Fruit fly (Drosophila melanogaster) whole organism, embryonic: ENCODE results near the gene CG44362.
A peak's percentile ranks its signal among the peaks of the same experiment; 100 is the strongest.

Source experiments
- Atf3 ChIP-seq: fragments of 200-800 bp; sonication (Bioruptor generic); optimal IDR thresholded peaks from 3 replicates; lab custom pipeline; 2016; ENCODE audit warnings: missing biosample characterization, missing genetic modification characterization
- BEAF-32 ChIP-seq: fragments of 200-800 bp; sonication (Bioruptor generic); optimal IDR thresholded peaks from 3 replicates; lab custom pipeline; 2017; ENCODE audit warnings: missing biosample characterization, missing genetic modification characterization, mild to moderate bottlenecking, moderate library complexity, missing genetic modification reagents
- BtbVII ChIP-seq: fragments of 200-800 bp; sonication (Bioruptor generic); optimal IDR thresholded peaks from 3 replicates; lab custom pipeline; 2017; ENCODE audit warnings: missing biosample characterization, mild to moderate bottlenecking, missing genetic modification characterization
- CG10462 ChIP-seq: fragments of 200-800 bp; sonication (Bioruptor generic); optimal IDR thresholded peaks from 2 replicates; lab custom pipeline; 2016; ENCODE audit warnings: missing biosample characterization, missing genetic modification characterization
- CG11085 ChIP-seq: fragments of 200-800 bp; sonication (Bioruptor generic); IDR thresholded peaks from 2 replicates; pipeline ENCODE4 v1.3.6; 2022; ENCODE audit warnings: missing biosample characterization, missing genetic modification characterization
- CG14050 ChIP-seq: fragments of 200-800 bp; sonication (Bioruptor generic); IDR thresholded peaks from 3 replicates; pipeline ENCODE4 v1.3.6; 2022; ENCODE audit warnings: missing biosample characterization, missing genetic modification characterization
- CG17568 ChIP-seq: fragments of 200-800 bp; sonication (Bioruptor generic); optimal IDR thresholded peaks from 2 replicates; lab custom pipeline; 2018; ENCODE audit warnings: missing biosample characterization, mild to moderate bottlenecking, missing genetic modification characterization, moderate library complexity
- CG18764 ChIP-seq: fragments of 200-800 bp; sonication (Bioruptor generic); optimal IDR thresholded peaks from 3 replicates; lab custom pipeline; 2016; ENCODE audit warnings: missing biosample characterization, missing genetic modification characterization
- CG31441 ChIP-seq: fragments of 200-800 bp; sonication (Bioruptor generic); IDR thresholded peaks from 2 replicates; pipeline ENCODE4 v1.3.6; 2022; ENCODE audit warnings: missing biosample characterization, missing genetic modification characterization
- CG3163 ChIP-seq: fragments of 200-800 bp; sonication (Bioruptor generic); optimal IDR thresholded peaks from 3 replicates; lab custom pipeline; 2016; ENCODE audit warnings: missing biosample characterization, missing genetic modification characterization
- CG3281 ChIP-seq: fragments of 200-800 bp; sonication (Bioruptor generic); optimal IDR thresholded peaks from 3 replicates; lab custom pipeline; 2017; ENCODE audit warnings: missing biosample characterization, mild to moderate bottlenecking, missing genetic modification characterization
- CG33557 ChIP-seq: fragments of 200-800 bp; sonication (Bioruptor generic); optimal IDR thresholded peaks from 2 replicates; lab custom pipeline; 2019; ENCODE audit warnings: missing biosample characterization, mild to moderate bottlenecking, missing genetic modification characterization, moderate library complexity
- CG3838 ChIP-seq: fragments of 200-800 bp; sonication (Bioruptor generic); optimal IDR thresholded peaks from 3 replicates; lab custom pipeline; 2016; ENCODE audit warnings: missing biosample characterization, missing genetic modification characterization
- CG42726 ChIP-seq: fragments of 200-800 bp; sonication (Bioruptor generic); IDR thresholded peaks from 2 replicates; pipeline ENCODE4 v1.3.6; 2022; ENCODE audit warnings: missing biosample characterization, missing genetic modification characterization; ENCODE audit not compliant: partially characterized antibody
- CG6813 ChIP-seq: fragments of 200-800 bp; sonication (Bioruptor generic); optimal IDR thresholded peaks from 2 replicates; lab custom pipeline; 2017; ENCODE audit warnings: missing biosample characterization, missing genetic modification characterization, mild to moderate bottlenecking, moderate library complexity, missing genetic modification reagents
- CG8089 ChIP-seq: fragments of 200-800 bp; sonication (Bioruptor generic); optimal IDR thresholded peaks from 3 replicates; lab custom pipeline; 2016; ENCODE audit warnings: missing biosample characterization, missing genetic modification characterization
- CG8359 ChIP-seq: fragments of 200-800 bp; sonication (Bioruptor generic); optimal IDR thresholded peaks from 2 replicates; lab custom pipeline; 2017; ENCODE audit warnings: missing biosample characterization, mild to moderate bottlenecking, missing genetic modification characterization, borderline replicate concordance
- CG9876 ChIP-seq: fragments of 200-800 bp; sonication (Bioruptor generic); optimal IDR thresholded peaks from 2 replicates; lab custom pipeline; 2016; ENCODE audit warnings: missing biosample characterization, missing genetic modification characterization
- Dip3 ChIP-seq: fragments of 200-800 bp; sonication (Bioruptor generic); optimal IDR thresholded peaks from 3 replicates; lab custom pipeline; 2016; ENCODE audit warnings: missing biosample characterization, missing genetic modification characterization
- Dref ChIP-seq: fragments of 200-800 bp; sonication (Bioruptor generic); IDR thresholded peaks from 2 replicates; pipeline ENCODE4 v1.3.6; 2022; ENCODE audit warnings: missing biosample characterization, missing genetic modification characterization
- Drgx ChIP-seq: fragments of 200-800 bp; sonication (Bioruptor generic); IDR thresholded peaks from 2 replicates; pipeline ENCODE4 v1.3.6; 2022; ENCODE audit warnings: missing biosample characterization, missing genetic modification characterization
- H2.0 ChIP-seq: fragments of 200-800 bp; sonication (Bioruptor generic); IDR thresholded peaks from 2 replicates; pipeline ENCODE4 v1.3.6; 2022; ENCODE audit warnings: missing biosample characterization, missing genetic modification characterization
- HmgZ ChIP-seq: fragments of 200-800 bp; sonication (Bioruptor generic); optimal IDR thresholded peaks from 2 replicates; lab custom pipeline; 2018; ENCODE audit warnings: missing biosample characterization, mild to moderate bottlenecking, missing genetic modification characterization
- Hr78 ChIP-seq, 2 experiments: fragments of 200-800 bp in 1 of 2; fragments of >200 bp in 1 of 2; sonication (Bioruptor generic) in 1 of 2; optimal IDR thresholded peaks; 2 replicates each; lab custom pipeline; 2017 to 2019; ENCODE audit warnings: missing biosample characterization in 2 of 2, missing genetic modification characterization in 2 of 2, mild to moderate bottlenecking in 1 of 2, moderate library complexity in 1 of 2
- MESR4 ChIP-seq: fragments of 200-800 bp; sonication (Bioruptor generic); optimal IDR thresholded peaks from 2 replicates; lab custom pipeline; 2018; ENCODE audit warnings: missing biosample characterization, mild to moderate bottlenecking, missing genetic modification characterization, moderate library complexity
- Mrtf ChIP-seq: fragments of 200-800 bp; sonication (Bioruptor generic); IDR thresholded peaks from 3 replicates; pipeline ENCODE4 v1.3.6; 2022; ENCODE audit warnings: missing biosample characterization, missing genetic modification characterization
- Ptx1 ChIP-seq: fragments of 200-800 bp; sonication (Bioruptor generic); IDR thresholded peaks from 2 replicates; pipeline ENCODE4 v1.3.6; 2022; ENCODE audit warnings: missing biosample characterization, missing genetic modification characterization
- Sox102F ChIP-seq: fragments of 200-800 bp; sonication (Bioruptor generic); optimal IDR thresholded peaks from 2 replicates; lab custom pipeline; 2018; ENCODE audit warnings: missing biosample characterization, mild to moderate bottlenecking, missing genetic modification characterization, moderate library complexity
- bigmax ChIP-seq: fragments of 200-800 bp; sonication (Bioruptor generic); optimal IDR thresholded peaks from 2 replicates; lab custom pipeline; 2018; ENCODE audit warnings: missing biosample characterization, mild to moderate bottlenecking, missing genetic modification characterization
- dysf ChIP-seq: fragments of 200-800 bp; sonication (Bioruptor generic); IDR thresholded peaks from 3 replicates; pipeline ENCODE4 v1.3.6; 2022; ENCODE audit warnings: missing biosample characterization, missing genetic modification characterization
- en ChIP-seq: fragments of 200-800 bp; sonication (Bioruptor generic); optimal IDR thresholded peaks from 2 replicates; lab custom pipeline; 2016; ENCODE audit warnings: missing biosample characterization, missing genetic modification characterization
- fd3F ChIP-seq: fragments of 200-800 bp; sonication (Bioruptor generic); optimal IDR thresholded peaks from 2 replicates; lab custom pipeline; 2018; ENCODE audit warnings: missing biosample characterization, mild to moderate bottlenecking, missing genetic modification characterization, moderate library complexity
- gfzf ChIP-seq: fragments of 200-800 bp; sonication (Bioruptor generic); optimal IDR thresholded peaks from 2 replicates; lab custom pipeline; 2016; ENCODE audit warnings: missing biosample characterization, mild to moderate bottlenecking, missing genetic modification characterization, moderate library complexity
- insv ChIP-seq, 2 experiments: fragments of 200-800 bp; sonication (Bioruptor generic); optimal IDR thresholded peaks; 3 replicates each; lab custom pipeline; 2016 to 2018; ENCODE audit warnings: missing biosample characterization in 2 of 2, missing genetic modification characterization in 2 of 2
- klu ChIP-seq: fragments of 200-800 bp; sonication (Bioruptor generic); IDR thresholded peaks from 2 replicates; pipeline ENCODE4 v1.3.6; 2022; ENCODE audit warnings: missing biosample characterization, missing genetic modification characterization
- lilli ChIP-seq: fragments of 200-800 bp; sonication (Bioruptor generic); optimal IDR thresholded peaks from 3 replicates; lab custom pipeline; 2016; ENCODE audit warnings: missing biosample characterization, missing genetic modification characterization
- lmd ChIP-seq: fragments of 200-800 bp; sonication (Bioruptor generic); IDR thresholded peaks from 2 replicates; pipeline ENCODE4 v1.3.6; 2022; ENCODE audit warnings: missing biosample characterization, missing genetic modification characterization
- luna ChIP-seq: fragments of 200-800 bp; sonication (Bioruptor generic); optimal IDR thresholded peaks from 2 replicates; lab custom pipeline; 2016; ENCODE audit warnings: missing biosample characterization, missing genetic modification characterization
- maf-S ChIP-seq: fragments of 200-800 bp; sonication (Bioruptor generic); optimal IDR thresholded peaks from 2 replicates; lab custom pipeline; 2016; ENCODE audit warnings: missing biosample characterization, missing genetic modification characterization
- nerfin-1 ChIP-seq: fragments of 200-800 bp; sonication (Bioruptor generic); optimal IDR thresholded peaks from 3 replicates; lab custom pipeline; 2019; ENCODE audit warnings: missing biosample characterization, mild to moderate bottlenecking, missing genetic modification characterization, moderate library complexity
- pb ChIP-seq: fragments of 200-800 bp; sonication (Bioruptor generic); optimal IDR thresholded peaks from 3 replicates; lab custom pipeline; 2016; ENCODE audit warnings: missing biosample characterization, missing genetic modification characterization
- prd ChIP-seq, 3 experiments: fragments of >200 bp in 2 of 3; fragments of 200-800 bp in 1 of 3; sonication (Bioruptor generic) in 1 of 3; optimal IDR thresholded peaks in 2 of 3; IDR thresholded peaks in 1 of 3; 2 replicates in 2 of 3; 3 replicates in 1 of 3; pipeline versions ENCODE4 v1.3.6 to Lab custom; 2017 to 2022; ENCODE audit warnings: missing biosample characterization in 1 of 3, missing genetic modification characterization in 1 of 3
- pros ChIP-seq: fragments of 200-800 bp; sonication (Bioruptor generic); optimal IDR thresholded peaks from 3 replicates; lab custom pipeline; 2019; ENCODE audit warnings: missing biosample characterization, mild to moderate bottlenecking, missing genetic modification characterization, moderate library complexity
- ro ChIP-seq: fragments of 200-800 bp; sonication (Bioruptor generic); IDR thresholded peaks from 2 replicates; pipeline ENCODE4 v1.3.6; 2022; ENCODE audit warnings: missing biosample characterization, missing genetic modification characterization
- sna ChIP-seq: fragments of 200-800 bp; sonication (Bioruptor generic); IDR thresholded peaks from 2 replicates; pipeline ENCODE4 v1.3.6; 2022; ENCODE audit warnings: missing biosample characterization, missing genetic modification characterization; ENCODE audit not compliant: partially characterized antibody
- tx ChIP-seq: fragments of 200-800 bp; sonication (Bioruptor generic); optimal IDR thresholded peaks from 2 replicates; lab custom pipeline; 2016; ENCODE audit warnings: missing biosample characterization, missing genetic modification characterization
- wdn ChIP-seq: fragments of 200-800 bp; sonication (Bioruptor generic); IDR thresholded peaks from 2 replicates; pipeline ENCODE4 v1.3.6; 2022; ENCODE audit warnings: missing biosample characterization, missing genetic modification characterization
- wek ChIP-seq: fragments of 200-800 bp; sonication (Bioruptor generic); optimal IDR thresholded peaks from 3 replicates; lab custom pipeline; 2018; ENCODE audit warnings: missing biosample characterization, mild to moderate bottlenecking, missing genetic modification characterization, moderate library complexity

CG44362 gene

DNA sequence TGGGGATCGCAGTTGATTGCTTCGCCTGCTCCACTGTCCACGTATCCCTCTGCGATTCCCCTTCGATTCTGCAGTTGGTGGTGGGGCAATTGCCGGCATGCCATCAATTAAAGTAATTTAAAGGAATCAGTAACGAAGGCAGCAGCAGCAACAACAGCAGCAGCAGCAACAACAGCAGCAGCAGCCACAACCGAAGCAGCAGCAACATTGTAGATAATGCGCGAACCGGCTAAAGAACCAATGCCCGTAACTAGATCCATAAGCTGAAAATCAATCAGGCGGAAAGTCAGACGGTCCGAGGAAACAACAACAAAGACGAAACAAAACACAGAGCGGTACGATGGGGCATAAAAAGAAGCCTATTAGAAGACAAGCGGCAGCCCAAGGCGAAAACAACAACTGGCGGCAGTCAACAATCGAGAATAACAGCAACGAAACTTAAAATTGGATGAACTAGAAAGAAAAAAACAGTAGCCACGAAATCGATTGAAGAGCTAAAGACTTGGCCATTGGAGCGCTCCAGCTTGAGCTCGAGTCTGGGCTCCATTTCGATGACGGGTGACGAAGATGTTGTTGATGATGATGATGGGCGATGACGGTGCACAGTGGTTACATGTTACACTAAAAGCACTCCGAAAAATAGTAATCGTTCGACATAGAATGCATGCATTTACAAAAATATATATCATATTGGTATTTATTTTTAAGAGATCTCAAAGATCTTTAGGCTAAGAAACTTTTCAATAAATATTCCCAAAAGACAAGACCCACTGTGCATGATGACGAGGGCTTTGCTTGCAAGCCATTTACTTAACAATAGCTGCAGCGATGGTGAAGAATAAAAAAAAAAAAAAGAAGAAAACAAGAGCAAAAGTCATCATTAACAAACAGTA lies 8.3 kb downstream of the CG44362 start (continued):
- TF ChIP-seq fd3F = peak; percentile 88
- peak; percentile 95 for TF ChIP-seq Ptx1
- TF ChIP-seq klu (GFP tag; lab: Robert Waterston, UW) = peak; percentile 83
- peak; percentile 76 for TF ChIP-seq pb (GFP tag; lab: Kevin White, UChicago)
- peak; percentile 93 for TF ChIP-seq CG17568
- TF ChIP-seq maf-S (GFP tag; lab: Kevin White, UChicago) = peak; percentile 89
- no peak for TF ChIP-seq luna
- TF ChIP-seq CG3838 (GFP tag; lab: Kevin White, UChicago) = peak; percentile 91
- peak; percentile 17 for TF ChIP-seq bigmax (GFP tag; lab: Kevin White, UChicago)
- TF ChIP-seq pros (GFP tag; lab: Kevin White, UChicago) = peak; percentile 14
- TF ChIP-seq lilli (GFP tag; lab: Kevin White, UChicago) = peak; percentile 95
- no peak for TF ChIP-seq CG42726 (GFP tag; lab: Robert Waterston, UW)
- peak; percentile 94 for TF ChIP-seq HmgZ (tag; lab: Kevin White, UChicago)
- TF ChIP-seq en = peak; percentile 90
- TF ChIP-seq Hr78 (GFP tag; optimal IDR thresholded peaks at IDR 0.05; lab: Kevin White, UChicago) = peak in 1 of 2 experiments; percentile 76
- peak; percentile 87 for TF ChIP-seq tx (GFP tag; lab: Kevin White, UChicago)
- TF ChIP-seq Dref (GFP tag; lab: Robert Waterston, UW) = no peak
- TF ChIP-seq BEAF-32 = no peak
- peak; percentile 97 for TF ChIP-seq CG33557 (GFP tag; lab: Kevin White, UChicago)
- TF ChIP-seq CG31441 = peak; percentile 95
- TF ChIP-seq Sox102F (GFP tag; lab: Kevin White, UChicago) = peak; percentile 98
- TF ChIP-seq Atf3 = peak; percentile 93
- peak; percentile 89 for TF ChIP-seq CG8359 (GFP tag; lab: Kevin White, UChicago)
- TF ChIP-seq CG10462 (GFP tag; lab: Kevin White, UChicago) = peak; percentile 91
- TF ChIP-seq CG9876 (GFP tag; lab: Kevin White, UChicago) = peak; percentile 80
- peak; percentile 89 for TF ChIP-seq Drgx (GFP tag; lab: Robert Waterston, UW)
- peak; percentile 48 for TF ChIP-seq sna (GFP tag; lab: Robert Waterston, UW)
- TF ChIP-seq lmd (GFP tag; lab: Robert Waterston, UW) = peak; percentile 93
- peak; percentile 76 for TF ChIP-seq CG3281 (GFP tag; lab: Kevin White, UChicago)
- TF ChIP-seq insv (GFP tag; optimal IDR thresholded peaks at IDR 0.05; lab: Kevin White, UChicago) = peak; percentile 40 to 59
- peak; percentile 84 for TF ChIP-seq Dip3
- no peak for TF ChIP-seq gfzf (GFP tag; lab: Kevin White, UChicago)
- TF ChIP-seq H2.0 (GFP tag; lab: Robert Waterston, UW) = peak; percentile 96
- peak; percentile 46 for TF ChIP-seq MESR4 (GFP tag; lab: Kevin White, UChicago)
- peak; percentile 94 for TF ChIP-seq CG6813
- TF ChIP-seq dysf (GFP tag; lab: Robert Waterston, UW) = peak; percentile 95
- peak; percentile 78 for TF ChIP-seq wek (GFP tag; lab: Kevin White, UChicago)
- peak; percentile 93 for TF ChIP-seq CG8089 (GFP tag; lab: Kevin White, UChicago)
- TF ChIP-seq CG14050 = peak; percentile 91
- TF ChIP-seq CG11085 (GFP tag; lab: Robert Waterston, UW) = peak; percentile 90
- peak; percentile 87 for TF ChIP-seq ro
- no peak for TF ChIP-seq prd (optimal IDR thresholded peaks at IDR 0.05; lab: Kevin White, UChicago)
- TF ChIP-seq prd (GFP tag; IDR thresholded peaks at IDR 0.05; lab: Robert Waterston, UW) = peak; percentile 96
- peak; percentile 78 for TF ChIP-seq BtbVII
- TF ChIP-seq CG18764 (GFP tag; lab: Kevin White, UChicago) = peak; percentile 86
- peak; percentile 94 for TF ChIP-seq nerfin-1 (tag; lab: Kevin White, UChicago)
- peak; percentile 91 for TF ChIP-seq wdn (GFP tag; lab: Robert Waterston, UW)
- TF ChIP-seq CG3163 (GFP tag; lab: Kevin White, UChicago) = peak; percentile 69
- TF ChIP-seq Mrtf = peak; percentile 94
